Worm (Caenorhabditis elegans) whole organism, young adult: ENCODE measurements around the gene K09F6.6.

ENCODE experiments used
- B0035.1 ChIP-seq: sonication (generic microtip); optimal IDR thresholded peaks from 2 replicates; lab custom pipeline; 2016; ENCODE audit warnings: missing genetic modification characterization, mild to moderate bottlenecking, missing compliant biosample characterization, missing genotype, missing genetic modification reagents
- F10E7.11 ChIP-seq: sonication (generic microtip); optimal IDR thresholded peaks from 2 replicates; lab custom pipeline; 2017; ENCODE audit warnings: mild to moderate bottlenecking, missing genetic modification characterization, moderate library complexity, missing compliant biosample characterization
- F23B12.7 ChIP-seq: sonication (generic microtip); optimal IDR thresholded peaks from 2 replicates; lab custom pipeline; 2017; ENCODE audit warnings: missing genetic modification characterization, mild to moderate bottlenecking, missing compliant biosample characterization, antibody characterized with exemption, moderate library complexity; ENCODE audit not compliant: insufficient read depth
- F55B11.4 ChIP-seq: sonication (generic microtip); optimal IDR thresholded peaks from 2 replicates; lab custom pipeline; 2016; ENCODE audit warnings: missing compliant biosample characterization, missing genetic modification characterization, borderline replicate concordance; ENCODE audit not compliant: insufficient read depth
- F57C9.4 ChIP-seq: sonication (generic microtip); optimal IDR thresholded peaks from 2 replicates; lab custom pipeline; 2017; ENCODE audit warnings: mild to moderate bottlenecking, missing genetic modification characterization, missing compliant biosample characterization
- Y67H2A.10 ChIP-seq: fragments of 200-800 bp; sonication (Bioruptor generic); conservative IDR thresholded peaks from 2 replicates; pipeline ENCODE4 v1.3.6; 2022; ENCODE audit warnings: missing genetic modification reagents, missing genetic modification characterization, missing compliant biosample characterization
- Y79H2A.3 ChIP-seq: fragments of 200-800 bp; sonication (Bioruptor generic); conservative IDR thresholded peaks from 2 replicates; pipeline ENCODE4 v1.3.6; 2022; ENCODE audit warnings: missing genetic modification reagents, missing genetic modification characterization, missing compliant biosample characterization
- Y95B8A.8 ChIP-seq: fragments of 200-800 bp; sonication (Bioruptor generic); IDR thresholded peaks from 2 replicates; pipeline ENCODE4 v1.3.6; 2022; ENCODE audit warnings: missing genetic modification reagents, missing genetic modification characterization, missing compliant biosample characterization
- ZK185.1 ChIP-seq: sonication (generic microtip); optimal IDR thresholded peaks from 2 replicates; lab custom pipeline; 2016; ENCODE audit warnings: mild to moderate bottlenecking, missing genetic modification characterization, missing compliant biosample characterization; ENCODE audit not compliant: poor library complexity, severe bottlenecking
- aptf-2 ChIP-seq: fragments of 200-800 bp; sonication (Bioruptor generic); conservative IDR thresholded peaks from 2 replicates; pipeline ENCODE4 v1.3.6; 2022; ENCODE audit warnings: missing genetic modification reagents, missing genetic modification characterization, missing compliant biosample characterization
- aptf-3 ChIP-seq: fragments of 200-800 bp; sonication (Bioruptor generic); IDR thresholded peaks from 2 replicates; pipeline ENCODE4 v1.3.6; 2022; ENCODE audit warnings: missing genetic modification characterization, missing compliant biosample characterization
- atf-7 ChIP-seq: sonication (generic microtip); optimal IDR thresholded peaks from 2 replicates; lab custom pipeline; 2017; ENCODE audit warnings: mild to moderate bottlenecking, missing genetic modification characterization, missing compliant biosample characterization
- athp-1 ChIP-seq: sonication (generic microtip); optimal IDR thresholded peaks from 2 replicates; lab custom pipeline; 2017; ENCODE audit warnings: mild to moderate bottlenecking, missing genetic modification characterization, missing compliant biosample characterization
- attf-3 ChIP-seq: fragments of 200-800 bp; sonication (Bioruptor generic); conservative IDR thresholded peaks from 2 replicates; pipeline ENCODE4 v1.3.6; 2022; ENCODE audit warnings: missing genetic modification reagents, missing genetic modification characterization, missing compliant biosample characterization
- ceh-79 ChIP-seq: sonication (generic microtip); optimal IDR thresholded peaks from 2 replicates; lab custom pipeline; 2017; ENCODE audit warnings: mild to moderate bottlenecking, missing genetic modification characterization, missing compliant biosample characterization
- dox-1 ChIP-seq: fragments of 200-800 bp; sonication (Bioruptor generic); IDR thresholded peaks from 2 replicates; pipeline ENCODE4 v1.3.6; 2022; ENCODE audit warnings: missing genetic modification reagents, missing genetic modification characterization, missing compliant biosample characterization
- dpff-1 ChIP-seq: sonication (generic microtip); optimal IDR thresholded peaks from 2 replicates; lab custom pipeline; 2017; ENCODE audit warnings: mild to moderate bottlenecking, missing genetic modification characterization, missing compliant biosample characterization
- dpl-1 ChIP-seq: fragments of 150-350 bp; optimal IDR thresholded peaks from 2 replicates; lab custom pipeline; 2014; ENCODE audit warnings: missing biosample characterization, missing genetic modification reagents, missing genetic modification characterization
- egl-18 ChIP-seq: fragments of 200-800 bp; sonication (Bioruptor generic); IDR thresholded peaks from 2 replicates; pipeline ENCODE4 v1.3.6; 2022; ENCODE audit warnings: missing genetic modification reagents, missing genetic modification characterization, missing compliant biosample characterization
- egrh-3 ChIP-seq: fragments of 200-800 bp; sonication (Bioruptor generic); IDR thresholded peaks from 2 replicates; pipeline ENCODE4 v1.3.6; 2022; ENCODE audit warnings: missing genetic modification reagents, missing genetic modification characterization, missing compliant biosample characterization
- ekl-4 ChIP-seq: fragments of 200-800 bp; sonication (Bioruptor generic); IDR thresholded peaks from 2 replicates; pipeline ENCODE4 v1.3.6; 2022; ENCODE audit warnings: missing genetic modification reagents, missing genetic modification characterization, missing compliant biosample characterization
- ets-4 ChIP-seq: fragments of 200-800 bp; sonication (Bioruptor generic); optimal IDR thresholded peaks from 2 replicates; lab custom pipeline; 2018; ENCODE audit warnings: mild to moderate bottlenecking, missing genetic modification characterization, missing compliant biosample characterization
- gei-17 ChIP-seq: fragments of 200-800 bp; sonication (Bioruptor generic); optimal IDR thresholded peaks from 2 replicates; lab custom pipeline; 2018; ENCODE audit warnings: mild to moderate bottlenecking, missing genetic modification characterization, missing compliant biosample characterization
- hmg-20 ChIP-seq: fragments of 200-800 bp; sonication (Bioruptor generic); IDR thresholded peaks from 2 replicates; pipeline ENCODE4 v1.3.6; 2022; ENCODE audit warnings: missing genetic modification reagents, missing genetic modification characterization, missing compliant biosample characterization
- hrde-1 ChIP-seq: sonication (generic microtip); optimal IDR thresholded peaks from 2 replicates; lab custom pipeline; 2016; ENCODE audit warnings: missing genetic modification characterization, mild to moderate bottlenecking, missing compliant biosample characterization, moderate library complexity, missing genotype, missing genetic modification reagents, borderline replicate concordance
- lin-54 ChIP-seq: fragments of 200-800 bp; sonication (Bioruptor generic); optimal IDR thresholded peaks from 2 replicates; lab custom pipeline; 2018; ENCODE audit warnings: mild to moderate bottlenecking, missing genetic modification characterization, missing compliant biosample characterization
- lsl-1 ChIP-seq: fragments of 200-800 bp; sonication (Bioruptor generic); optimal IDR thresholded peaks from 2 replicates; lab custom pipeline; 2018; ENCODE audit warnings: mild to moderate bottlenecking, missing genetic modification characterization, moderate library complexity, missing compliant biosample characterization
- nfya-1 ChIP-seq: sonication (generic microtip); optimal IDR thresholded peaks from 2 replicates; lab custom pipeline; 2017; ENCODE audit warnings: antibody characterized with exemption, missing compliant biosample characterization, missing genetic modification characterization, borderline replicate concordance; ENCODE audit not compliant: insufficient read depth
- nhr-120 ChIP-seq: fragments of 200-800 bp; sonication (Bioruptor generic); IDR thresholded peaks from 2 replicates; pipeline ENCODE4 v1.3.6; 2022; ENCODE audit warnings: missing genetic modification characterization, missing compliant biosample characterization
- nhr-80 ChIP-seq: sonication (generic microtip); optimal IDR thresholded peaks from 2 replicates; lab custom pipeline; 2016; ENCODE audit warnings: missing genetic modification characterization, missing compliant biosample characterization
- nhr-90 ChIP-seq: sonication (generic microtip); optimal IDR thresholded peaks from 2 replicates; lab custom pipeline; 2016; ENCODE audit warnings: missing genotype, mild to moderate bottlenecking, missing genetic modification characterization, missing compliant biosample characterization
- pha-4 ChIP-seq: fragments of 150-350 bp; sonication (generic microtip); optimal IDR thresholded peaks from 2 replicates; lab custom pipeline; 2014; ENCODE audit warnings: missing biosample characterization, missing genetic modification reagents, missing genetic modification characterization
- sdz-38 ChIP-seq: sonication (generic microtip); optimal IDR thresholded peaks from 2 replicates; lab custom pipeline; 2016; ENCODE audit warnings: missing genotype, missing genetic modification characterization, missing compliant biosample characterization
- snpc-1.1 ChIP-seq: sonication (generic microtip); optimal IDR thresholded peaks from 2 replicates; lab custom pipeline; 2017; ENCODE audit warnings: missing genetic modification characterization, mild to moderate bottlenecking, missing compliant biosample characterization, antibody characterized with exemption, moderate library complexity, missing genotype, missing genetic modification reagents; ENCODE audit not compliant: insufficient read depth
- snpc-3.4 ChIP-seq: sonication (generic microtip); optimal IDR thresholded peaks from 2 replicates; lab custom pipeline; 2017; ENCODE audit warnings: missing genetic modification characterization, mild to moderate bottlenecking, missing compliant biosample characterization, antibody characterized with exemption, moderate library complexity, missing genotype, missing genetic modification reagents
- tbp1 ChIP-seq: fragments of 200-800 bp; sonication (Bioruptor generic); optimal IDR thresholded peaks from 2 replicates; lab custom pipeline; 2018; ENCODE audit warnings: mild to moderate bottlenecking, missing genetic modification characterization, missing compliant biosample characterization
- tbx-9 ChIP-seq: sonication (generic microtip); optimal IDR thresholded peaks from 2 replicates; lab custom pipeline; 2016; ENCODE audit warnings: borderline replicate concordance, missing genetic modification characterization, inconsistent platforms, missing compliant biosample characterization
- tlf-1 ChIP-seq: fragments of 200-800 bp; sonication (Bioruptor generic); optimal IDR thresholded peaks from 2 replicates; lab custom pipeline; 2018; ENCODE audit warnings: mild to moderate bottlenecking, missing genetic modification characterization, missing compliant biosample characterization
- zfh-2 ChIP-seq: fragments of 200-800 bp; sonication (Bioruptor generic); conservative IDR thresholded peaks from 2 replicates; pipeline ENCODE4 v1.3.6; 2022; ENCODE audit warnings: missing genetic modification reagents, missing genetic modification characterization, missing compliant biosample characterization
- zim-3 ChIP-seq: sonication (generic microtip); optimal IDR thresholded peaks from 2 replicates; lab custom pipeline; 2017; ENCODE audit warnings: mild to moderate bottlenecking, missing genetic modification characterization, moderate library complexity, missing compliant biosample characterization
- ztf-22 ChIP-seq: fragments of 200-800 bp; sonication (Bioruptor generic); optimal IDR thresholded peaks from 2 replicates; lab custom pipeline; 2018; ENCODE audit warnings: mild to moderate bottlenecking, missing genetic modification characterization, moderate library complexity, missing compliant biosample characterization
- ztf-28 ChIP-seq: fragments of 200-800 bp; sonication (Bioruptor generic); IDR thresholded peaks from 2 replicates; pipeline ENCODE4 v1.3.6; 2022; ENCODE audit warnings: missing genetic modification reagents, missing genetic modification characterization, missing compliant biosample characterization

Gene K09F6.6

ce11 chrII:2279263-2279662 is at the start of gene K09F6.6:
TSS of gene K09F6.6 (minus strand) at chrII:2279305.
- TF ChIP-seq tlf-1 (GFP tag; lab: Kevin White, UChicago) (no peak), egrh-3 (GFP tag; lab: Robert Waterston, UW) (peak; percentile 44; the same call in 1 of the 2 replicates), zfh-2 (GFP tag; lab: Robert Waterston, UW) (peak; percentile 75)

- TF ChIP-seq gei-17 (no peak), tbp1 (GFP tag; lab: Kevin White, UChicago) (no peak), tlf-1 (GFP tag; lab: Kevin White, UChicago) (no peak), egrh-3 (GFP tag; lab: Robert Waterston, UW) (no peak), Y79H2A.3 (GFP tag; lab: Robert Waterston, UW) (no peak), lsl-1 (no peak), atf-7 (tag; lab: Kevin White, UChicago) (no peak), dpl-1 (GFP tag; lab: Kevin White, UChicago) (no peak), aptf-2 (GFP tag; lab: Robert Waterston, UW) (no peak), aptf-3 (GFP tag; lab: Robert Waterston, UW) (no peak), ztf-22 (no peak), nhr-120 (GFP tag; lab: Robert Waterston, UW) (no peak), snpc-3.4 (no peak), ekl-4 (GFP tag; lab: Robert Waterston, UW) (no peak), snpc-1.1 (no peak), F10E7.11 (tag; lab: Kevin White, UChicago) (no peak)
These were observed 45.9 kb upstream of the K09F6.6 start, which contains the start of gene ZK1240.11 for ce11 chrII:2324956-2325355. TSS of gene ZK1240.11 (plus strand) at chrII:2325256.

- TF ChIP-seq tbx-9 (tag; lab: Kevin White, UChicago): no peak
- no peak for TF ChIP-seq F55B11.4 (tag; lab: Kevin White, UChicago)
- TF ChIP-seq athp-1 (tag; lab: Kevin White, UChicago): no peak
- no peak for TF ChIP-seq nhr-90 (tag; lab: Kevin White, UChicago)
- peak; percentile 85 for TF ChIP-seq nhr-80 (tag; lab: Kevin White, UChicago)
- no peak for TF ChIP-seq dpff-1
- no peak for TF ChIP-seq zim-3 (tag; lab: Kevin White, UChicago)
- peak; percentile 58 for TF ChIP-seq ets-4 (GFP tag; lab: Kevin White, UChicago)
These were observed 43.9 kb upstream of the K09F6.6 start, which contains the start of the genes ZK1240.6 and ZK1240.2 for ce11 chrII:2322857-2323518. TSS of gene ZK1240.6 (minus strand) at chrII:2322907. TSS of gene ZK1240.2 (plus strand) at chrII:2323376.

- TF ChIP-seq F57C9.4 (tag; lab: Kevin White, UChicago): no peak
- peak; percentile 93 for TF ChIP-seq nhr-80 (tag; lab: Kevin White, UChicago)
- TF ChIP-seq egl-18: no peak
- TF ChIP-seq Y67H2A.10 (GFP tag; lab: Robert Waterston, UW): no peak
- TF ChIP-seq B0035.1: no peak
- TF ChIP-seq ztf-28: no peak
- no peak for TF ChIP-seq sdz-38 (tag; lab: Kevin White, UChicago)
- no peak for TF ChIP-seq nfya-1
- no peak for TF ChIP-seq zfh-2 (GFP tag; lab: Robert Waterston, UW)
- no peak for TF ChIP-seq F23B12.7 (tag; lab: Kevin White, UChicago)
- peak; percentile 50 for TF ChIP-seq dox-1 (GFP tag; lab: Robert Waterston, UW)
- no peak for TF ChIP-seq lin-54 (GFP tag; lab: Kevin White, UChicago)
- peak; percentile 64 for TF ChIP-seq ets-4 (GFP tag; lab: Kevin White, UChicago)
- no peak for TF ChIP-seq hrde-1
- no peak for TF ChIP-seq hmg-20 (GFP tag; lab: Robert Waterston, UW)
- TF ChIP-seq ceh-79: no peak
- no peak for TF ChIP-seq Y95B8A.8 (GFP tag; lab: Robert Waterston, UW)
- no peak for TF ChIP-seq attf-3
- no peak for TF ChIP-seq ZK185.1 (tag; lab: Kevin White, UChicago)
- no peak for TF ChIP-seq pha-4 (tag; lab: Kevin White, UChicago)
These were observed 41.0 kb upstream of the K09F6.6 start, which contains the start of gene ZK1240.3 for ce11 chrII:2320097-2320496. TSS of gene ZK1240.3 (plus strand) at chrII:2320334.
